Worm (Caenorhabditis elegans) whole organism, early embryonic: ENCODE results near the gene ptpn-22.

Experiments
- B0310.2 ChIP-seq: sonication (generic microtip); optimal IDR thresholded peaks from 2 replicates; lab custom pipeline; 2016; ENCODE audit warnings: mild to moderate bottlenecking, missing genetic modification characterization, missing compliant biosample characterization
- F13C5.2 ChIP-seq: sonication (generic microtip); optimal IDR thresholded peaks from 2 replicates; lab custom pipeline; 2017; ENCODE audit warnings: mild to moderate bottlenecking, missing genetic modification characterization, inconsistent platforms, missing compliant biosample characterization
- aly-1 ChIP-seq: sonication (generic microtip); optimal IDR thresholded peaks from 2 replicates; lab custom pipeline; 2016; ENCODE audit warnings: missing genetic modification characterization, missing compliant biosample characterization
- ama-1 ChIP-seq: fragments of 150-350 bp; optimal IDR thresholded peaks from 2 replicates; lab custom pipeline; 2014
- ceh-13 ChIP-seq: fragments of 200-800 bp; sonication (Bioruptor generic); optimal IDR thresholded peaks from 2 replicates; lab custom pipeline; 2018; ENCODE audit warnings: mild to moderate bottlenecking, missing genetic modification characterization, missing compliant biosample characterization
- ceh-36 ChIP-seq: sonication (generic microtip); optimal IDR thresholded peaks from 2 replicates; lab custom pipeline; 2016; ENCODE audit warnings: missing genetic modification characterization, inconsistent platforms, missing compliant biosample characterization
- ets-7 ChIP-seq: sonication (generic microtip); optimal IDR thresholded peaks from 2 replicates; lab custom pipeline; 2016; ENCODE audit warnings: missing genotype, missing genetic modification characterization, missing compliant biosample characterization
- flt-1 ChIP-seq: fragments of 200-800 bp; sonication (Bioruptor generic); IDR thresholded peaks from 2 replicates; pipeline ENCODE4 v1.3.6; 2022; ENCODE audit warnings: missing genetic modification characterization, missing compliant biosample characterization
- hmbx-1 ChIP-seq: sonication (generic microtip); optimal IDR thresholded peaks from 2 replicates; lab custom pipeline; 2016; ENCODE audit warnings: mild to moderate bottlenecking, missing genetic modification characterization, missing compliant biosample characterization
- hmg-4 ChIP-seq: fragments of 200-800 bp; sonication (Bioruptor generic); optimal IDR thresholded peaks from 2 replicates; lab custom pipeline; 2018; ENCODE audit warnings: mild to moderate bottlenecking, missing genetic modification characterization, missing compliant biosample characterization
- hnd-1 ChIP-seq: sonication (generic microtip); optimal IDR thresholded peaks from 2 replicates; lab custom pipeline; 2016; ENCODE audit warnings: missing genetic modification characterization, missing compliant biosample characterization
- pes-1 ChIP-seq: fragments of 200-800 bp; sonication (Bioruptor generic); IDR thresholded peaks from 2 replicates; pipeline ENCODE4 v1.3.6; 2022; ENCODE audit warnings: missing genetic modification reagents, missing genetic modification characterization, missing compliant biosample characterization
- scrt-1 ChIP-seq: fragments of 200-800 bp; sonication (Bioruptor generic); IDR thresholded peaks from 2 replicates; pipeline ENCODE4 v1.3.6; 2022; ENCODE audit warnings: missing genetic modification characterization, missing compliant biosample characterization
- sea-1 ChIP-seq: fragments of 200-800 bp; sonication (Bioruptor generic); conservative IDR thresholded peaks from 2 replicates; pipeline ENCODE4 v1.3.6; 2022; ENCODE audit warnings: missing genetic modification characterization, missing compliant biosample characterization
- tbx-11 ChIP-seq: fragments of 200-800 bp; sonication (Bioruptor generic); IDR thresholded peaks from 2 replicates; pipeline ENCODE4 v1.3.6; 2022; ENCODE audit warnings: missing genetic modification characterization, missing compliant biosample characterization
- tbx-37 ChIP-seq: fragments of 200-800 bp; sonication (Bioruptor generic); conservative IDR thresholded peaks from 2 replicates; pipeline ENCODE4 v1.3.6; 2022; ENCODE audit warnings: missing genetic modification reagents, missing genetic modification characterization, missing compliant biosample characterization
- tra-4 ChIP-seq: sonication (generic microtip); optimal IDR thresholded peaks from 2 replicates; lab custom pipeline; 2017; ENCODE audit warnings: missing genetic modification characterization, missing compliant biosample characterization

ptpn-22 gene

ce11 chrIV:1739366-1740104, 527 bp downstream of the ptpn-22 start:
- TF ChIP-seq hmg-4 (GFP tag; lab: Kevin White, UChicago) (no peak), aly-1 (tag; lab: Kevin White, UChicago) (no peak), ceh-13 (GFP tag; lab: Kevin White, UChicago) (no peak), hnd-1 (tag; lab: Kevin White, UChicago) (no peak), ama-1 (lab: Kevin White, UChicago) (no peak), tbx-11 (GFP tag; lab: Robert Waterston, UW) (no peak), tra-4 (tag; lab: Kevin White, UChicago) (no peak), flt-1 (GFP tag; lab: Robert Waterston, UW) (no peak), scrt-1 (no peak)

DNA sequence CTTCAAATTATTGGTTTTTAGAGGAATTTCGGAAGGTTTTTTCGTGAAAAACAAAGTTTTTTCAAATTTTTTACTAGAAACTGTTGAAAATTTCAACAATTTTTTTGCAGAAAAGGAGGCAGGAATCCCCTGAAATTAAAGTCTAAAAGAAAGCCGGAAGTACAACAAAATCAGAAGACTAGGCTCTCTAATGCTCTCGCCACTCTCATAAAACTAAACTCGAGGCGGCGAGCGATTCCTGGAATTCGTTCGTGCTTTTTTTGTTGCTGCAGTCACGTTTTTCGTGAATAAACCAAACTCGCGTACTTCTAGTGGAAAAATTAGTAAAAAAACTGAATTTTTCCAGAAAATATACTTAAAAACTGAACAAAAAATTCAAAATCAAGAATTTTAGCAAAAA, 1.2 kb downstream of the ptpn-22 start:
- TF ChIP-seq scrt-1 (no peak), B0310.2 (no peak), sea-1 (GFP tag; lab: Robert Waterston, UW) (no peak), ceh-13 (GFP tag; lab: Kevin White, UChicago) (no peak), ama-1 (lab: Kevin White, UChicago) (no peak), ets-7 (tag; lab: Kevin White, UChicago) (no peak), hnd-1 (tag; lab: Kevin White, UChicago) (no peak), tra-4 (tag; lab: Kevin White, UChicago) (no peak), hmg-4 (GFP tag; lab: Kevin White, UChicago) (no peak), flt-1 (GFP tag; lab: Robert Waterston, UW) (no peak), tbx-11 (GFP tag; lab: Robert Waterston, UW) (no peak), F13C5.2 (no peak), tbx-37 (GFP tag; lab: Robert Waterston, UW) (no peak), ceh-36 (tag; lab: Kevin White, UChicago) (no peak), hmbx-1 (tag; lab: Kevin White, UChicago) (no peak), aly-1 (tag; lab: Kevin White, UChicago) (no peak), pes-1 (GFP tag; lab: Robert Waterston, UW) (no peak)

ce11 chrIV:1738324-1738730, 1.7 kb downstream of the ptpn-22 start:
- TF ChIP-seq tra-4 (tag; lab: Kevin White, UChicago): no peak
- no peak for TF ChIP-seq pes-1 (GFP tag; lab: Robert Waterston, UW)
- peak; percentile 28 for TF ChIP-seq hmg-4 (GFP tag; lab: Kevin White, UChicago)
- TF ChIP-seq F13C5.2: peak; percentile 27
- TF ChIP-seq ceh-13 (GFP tag; lab: Kevin White, UChicago): no peak
- no peak for TF ChIP-seq ets-7 (tag; lab: Kevin White, UChicago)
- no peak for TF ChIP-seq tbx-11 (GFP tag; lab: Robert Waterston, UW)
- TF ChIP-seq hnd-1 (tag; lab: Kevin White, UChicago): no peak
- no peak for TF ChIP-seq ceh-36 (tag; lab: Kevin White, UChicago)

- TF ChIP-seq hnd-1 (tag; lab: Kevin White, UChicago) (no peak), ceh-13 (GFP tag; lab: Kevin White, UChicago) (no peak), tbx-37 (GFP tag; lab: Robert Waterston, UW) (no peak), scrt-1 (no peak), hmg-4 (GFP tag; lab: Kevin White, UChicago) (no peak), sea-1 (GFP tag; lab: Robert Waterston, UW) (no peak), aly-1 (tag; lab: Kevin White, UChicago) (no peak), ama-1 (lab: Kevin White, UChicago) (no peak), ceh-36 (tag; lab: Kevin White, UChicago) (no peak), pes-1 (GFP tag; lab: Robert Waterston, UW) (no peak), F13C5.2 (no peak), flt-1 (GFP tag; lab: Robert Waterston, UW) (no peak), B0310.2 (no peak), tra-4 (tag; lab: Kevin White, UChicago) (no peak), hmbx-1 (tag; lab: Kevin White, UChicago) (no peak), ets-7 (tag; lab: Kevin White, UChicago) (no peak), tbx-11 (GFP tag; lab: Robert Waterston, UW) (no peak)
Measured at ce11 chrIV:1727538-1728072, 12.5 kb downstream of the ptpn-22 start.

- TF ChIP-seq pes-1 (GFP tag; lab: Robert Waterston, UW): no peak
- TF ChIP-seq hmbx-1 (tag; lab: Kevin White, UChicago): no peak
- no peak for TF ChIP-seq flt-1 (GFP tag; lab: Robert Waterston, UW)
- no peak for TF ChIP-seq scrt-1
- TF ChIP-seq B0310.2: no peak
- no peak for TF ChIP-seq tra-4 (tag; lab: Kevin White, UChicago)
- TF ChIP-seq ceh-13 (GFP tag; lab: Kevin White, UChicago): no peak
- TF ChIP-seq sea-1 (GFP tag; lab: Robert Waterston, UW): no peak
- no peak for TF ChIP-seq hmg-4 (GFP tag; lab: Kevin White, UChicago)
- TF ChIP-seq ama-1 (lab: Kevin White, UChicago): no peak
- TF ChIP-seq F13C5.2: no peak
- TF ChIP-seq ceh-36 (tag; lab: Kevin White, UChicago): no peak
- TF ChIP-seq tbx-11 (GFP tag; lab: Robert Waterston, UW): no peak
- TF ChIP-seq aly-1 (tag; lab: Kevin White, UChicago): no peak
- TF ChIP-seq tbx-37 (GFP tag; lab: Robert Waterston, UW): no peak
- TF ChIP-seq ets-7 (tag; lab: Kevin White, UChicago): no peak
Measured at ce11 chrIV:1725888-1726287, 14.2 kb downstream of the ptpn-22 start, which contains the start of gene K08D12.8. Gene K08D12.8, plus strand, starts transcription at chrIV:1726188.

- TF ChIP-seq B0310.2 (no peak), pes-1 (GFP tag; lab: Robert Waterston, UW) (no peak), ets-7 (tag; lab: Kevin White, UChicago) (no peak), hmbx-1 (tag; lab: Kevin White, UChicago) (no peak), ceh-36 (tag; lab: Kevin White, UChicago) (no peak), ama-1 (lab: Kevin White, UChicago) (no peak), flt-1 (GFP tag; lab: Robert Waterston, UW) (no peak), aly-1 (tag; lab: Kevin White, UChicago) (no peak), ceh-13 (GFP tag; lab: Kevin White, UChicago) (no peak), hmg-4 (GFP tag; lab: Kevin White, UChicago) (no peak), scrt-1 (no peak), hnd-1 (tag; lab: Kevin White, UChicago) (no peak)
Measured at ce11 chrIV:1724283-1724682, 15.8 kb downstream of the ptpn-22 start, which contains the start of gene epic-3. Gene epic-3, minus strand, starts transcription at chrIV:1724383.
